Worm (Caenorhabditis elegans) whole organism, L1 larva: ENCODE results near the gene T26E4.7.

Experiments used
- blmp-1 ChIP-seq: fragments of 150-350 bp; optimal IDR thresholded peaks from 2 replicates; lab custom pipeline; 2014; ENCODE audit warnings: missing biosample characterization, missing genetic modification characterization
- ceh-82 ChIP-seq, 3 experiments: fragments of 150-350 bp in 1 of 3; sonication (generic microtip) in 2 of 3; optimal IDR thresholded peaks; 2 replicates each; lab custom pipeline; 2014 to 2017; ENCODE audit warnings: missing biosample characterization in 3 of 3, missing genetic modification characterization in 3 of 3
- ces-1 ChIP-seq: fragments of 150-350 bp; optimal IDR thresholded peaks from 2 replicates; lab custom pipeline; 2014; ENCODE audit warnings: missing biosample characterization, missing genetic modification reagents, missing genetic modification characterization
- egl-27 ChIP-seq, 2 experiments: fragments of 150-350 bp in 1 of 2; sonication (generic microtip); optimal IDR thresholded peaks; 3 replicates each; lab custom pipeline; 2017 to 2018; ENCODE audit warnings: missing biosample characterization in 2 of 2, missing genetic modification characterization in 2 of 2, missing genetic modification reagents in 2 of 2
- elt-2 ChIP-seq: sonication (generic microtip); optimal IDR thresholded peaks from 2 replicates; lab custom pipeline; 2016; ENCODE audit warnings: missing genetic modification characterization, mild to moderate bottlenecking, inconsistent platforms, missing compliant biosample characterization, missing genetic modification reagents
- hlh-4 ChIP-seq: sonication (generic microtip); optimal IDR thresholded peaks from 2 replicates; lab custom pipeline; 2016; ENCODE audit warnings: mild to moderate bottlenecking, missing genetic modification characterization, missing compliant biosample characterization
- mep-1 ChIP-seq: fragments of 150-350 bp; optimal IDR thresholded peaks from 2 replicates; lab custom pipeline; 2014; ENCODE audit warnings: missing biosample characterization, missing genetic modification characterization
- nhr-19 ChIP-seq: fragments of 200-800 bp; sonication (Bioruptor generic); conservative IDR thresholded peaks from 2 replicates; pipeline ENCODE4 v1.3.6; 2022; ENCODE audit warnings: missing genetic modification characterization, missing compliant biosample characterization
- nhr-90 ChIP-seq: sonication (generic microtip); optimal IDR thresholded peaks from 2 replicates; lab custom pipeline; 2016; ENCODE audit warnings: mild to moderate bottlenecking, missing genetic modification characterization, missing compliant biosample characterization; ENCODE audit not compliant: poor library complexity
- pag-3 ChIP-seq: sonication (generic microtip); optimal IDR thresholded peaks from 2 replicates; lab custom pipeline; 2017; ENCODE audit warnings: missing genetic modification characterization, mild to moderate bottlenecking, missing compliant biosample characterization, antibody characterized with exemption, borderline replicate concordance; ENCODE audit not compliant: insufficient read depth
- sox-4 ChIP-seq: sonication (generic microtip); optimal IDR thresholded peaks from 2 replicates; lab custom pipeline; 2016; ENCODE audit warnings: missing genetic modification characterization, missing compliant biosample characterization
- tbx-2 ChIP-seq: sonication (generic microtip); optimal IDR thresholded peaks from 2 replicates; lab custom pipeline; 2016; ENCODE audit warnings: missing genetic modification characterization, missing compliant biosample characterization
- unc-30 ChIP-seq: sonication (generic microtip); optimal IDR thresholded peaks from 2 replicates; lab custom pipeline; 2017; ENCODE audit warnings: missing biosample characterization, missing genetic modification characterization
- ztf-11 ChIP-seq, 2 experiments: sonication (generic microtip); optimal IDR thresholded peaks; 2 replicates each; lab custom pipeline; 2016 to 2017; ENCODE audit warnings: missing genetic modification characterization in 2 of 2, missing biosample characterization in 1 of 2, missing compliant biosample characterization in 1 of 2

DNA sequence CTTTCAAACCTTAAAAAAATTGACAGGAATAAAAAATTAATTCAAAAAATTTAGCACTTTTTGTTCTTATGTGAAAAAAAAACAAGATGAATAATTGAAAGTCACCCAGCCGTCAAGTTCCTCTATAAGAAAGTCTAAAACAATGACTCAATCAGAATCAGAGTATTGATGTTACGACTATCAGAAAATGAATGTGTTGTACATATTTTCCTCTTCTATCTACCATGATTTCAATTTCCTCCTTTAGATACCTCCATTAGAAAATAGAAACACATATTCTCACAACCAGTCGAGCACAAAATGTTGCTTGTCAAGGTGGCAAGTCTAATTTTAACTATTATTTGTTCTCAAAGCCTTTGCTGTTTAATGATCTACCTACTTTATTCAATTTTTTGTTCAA, 26.6 kb downstream of the T26E4.7 start, which contains the start of gene srbc-48:
- TF ChIP-seq pag-3 (tag; lab: Kevin White, UChicago) (no peak), hlh-4 (tag; lab: Kevin White, UChicago) (no peak), egl-27 (tag; optimal IDR thresholded peaks at IDR 0.05; lab: Kevin White, UChicago) (no peak), blmp-1 (tag; lab: Kevin White, UChicago) (no peak), ceh-82 (tag; optimal IDR thresholded peaks at IDR 0.05; lab: Kevin White, UChicago) (no peak), nhr-90 (tag; lab: Kevin White, UChicago) (no peak), elt-2 (tag; lab: Kevin White, UChicago) (no peak), nhr-19 (GFP tag; lab: Robert Waterston, UW) (no peak), sox-4 (tag; lab: Kevin White, UChicago) (no peak), mep-1 (no peak), unc-30 (tag; lab: Kevin White, UChicago) (no peak), ces-1 (no peak), ztf-11 (tag; optimal IDR thresholded peaks at IDR 0.05; lab: Kevin White, UChicago) (no peak), tbx-2 (tag; lab: Kevin White, UChicago) (no peak)
